Fruit fly (Drosophila melanogaster): ENCODE results near the gene Cp15.

The Cp15 gene

dm6 chr3L:8741051-8741468 lies 12.8 kb downstream of the Cp15 start (continued):
- TF ChIP-seq CG6813 (GFP tag; optimal IDR thresholded peaks at IDR 0.05) (peak; percentile 51), CG8478 (optimal IDR thresholded peaks at IDR 0.05) (no peak), Hr78 (GFP tag; optimal IDR thresholded peaks at IDR 0.05) (peak in 1 of 2 experiments; percentile 73), CG15696 (tag; optimal IDR thresholded peaks at IDR 0.05) (no peak), rib (GFP tag; IDR thresholded peaks at IDR 0.05) (peak; percentile 50; the same call in 1 of the 2 replicates), pan (optimal IDR thresholded peaks at IDR 0.05) (no peak), pan (GFP tag; optimal IDR thresholded peaks at IDR 0.05 in 1 of 2, IDR thresholded peaks at IDR 0.05 in 1 of 2) (no peak), danr (GFP tag; IDR thresholded peaks at IDR 0.05) (0 out of 2 replicates have a peak, but pooled peaks have one; percentile 8), Side (GFP tag; optimal IDR thresholded peaks at IDR 0.05) (peak; percentile 15), Med (GFP tag) (peak; percentile 80), yki (optimal IDR thresholded peaks at IDR 0.05) (no peak), sc (optimal IDR thresholded peaks at IDR 0.05) (no peak), sc (GFP tag; optimal IDR thresholded peaks at IDR 0.05) (no peak), hkb (optimal IDR thresholded peaks at IDR 0.05) (no peak), hkb (GFP tag; IDR thresholded peaks at IDR 0.05) (peak; percentile 37; the same call in 1 of the 2 replicates), CG12659 (GFP tag; optimal IDR thresholded peaks at IDR 0.05) (peak; percentile 21), CG18262 (tag; optimal IDR thresholded peaks at IDR 0.05) (no peak), ara (GFP tag; IDR thresholded peaks at IDR 0.05) (no peak), CG8924 (tag; optimal IDR thresholded peaks at IDR 0.05) (no peak), CG4617 (GFP tag; optimal IDR thresholded peaks at IDR 0.05; ENCODE audit: borderline replicate concordance) (no peak), Hmr (GFP tag; optimal IDR thresholded peaks at IDR 0.05) (peak; percentile 33), peb (GFP tag; IDR thresholded peaks at IDR 0.05) (no peak), CG3726 (GFP tag; IDR thresholded peaks at IDR 0.05) (no peak), crol (GFP tag; IDR thresholded peaks at IDR 0.05) (peak; percentile 51; the same call in 1 of the 2 replicates), en (GFP tag; optimal IDR thresholded peaks at IDR 0.05) (no peak), CG11723 (GFP tag; optimal IDR thresholded peaks at IDR 0.05) (peak; percentile 35), dpn (GFP tag; optimal IDR thresholded peaks at IDR 0.05) (no peak), eve (GFP tag; optimal IDR thresholded peaks at IDR 0.05) (no peak), E2f2 (GFP tag; IDR thresholded peaks at IDR 0.05) (no peak; the same call in 1 of the 2 replicates), jigr1 (GFP tag; IDR thresholded peaks at IDR 0.05) (no peak), fd64A (GFP tag; optimal IDR thresholded peaks at IDR 0.05) (peak; percentile 20), Chrac-16 (GFP tag; optimal IDR thresholded peaks at IDR 0.05) (no peak), Fer1 (GFP tag; optimal IDR thresholded peaks at IDR 0.05) (no peak), Dref (GFP tag; IDR thresholded peaks at IDR 0.05) (no peak), Eip74EF (GFP tag; optimal IDR thresholded peaks at IDR 0.05) (peak in 1 of 2 experiments; percentile 21), dmrt99B (tag; optimal IDR thresholded peaks at IDR 0.05) (no peak), stc (GFP tag; IDR thresholded peaks at IDR 0.05) (no peak), CG9876 (GFP tag; optimal IDR thresholded peaks at IDR 0.05) (no peak), CG12219 (GFP tag; optimal IDR thresholded peaks at IDR 0.05) (peak; percentile 10), CG15011 (GFP tag; optimal IDR thresholded peaks at IDR 0.05) (peak; percentile 17), CG9797 (GFP tag; optimal IDR thresholded peaks at IDR 0.05) (no peak), ci (GFP tag; IDR thresholded peaks at IDR 0.05) (peak; percentile 74; the same call in 2 of the 3 replicates), CG15601 (tag; optimal IDR thresholded peaks at IDR 0.05) (no peak), B-H1 (GFP tag; IDR thresholded peaks at IDR 0.05) (no peak), CG31365 (tag; optimal IDR thresholded peaks at IDR 0.05) (no peak), CG6854 (GFP tag; optimal IDR thresholded peaks at IDR 0.05) (peak; percentile 12), D (optimal IDR thresholded peaks at IDR 0.05) (no peak), D (GFP tag; optimal IDR thresholded peaks at IDR 0.05) (no peak), D19A (tag; optimal IDR thresholded peaks at IDR 0.05) (no peak), knrl (GFP tag; IDR thresholded peaks at IDR 0.05; ENCODE audit: partially characterized antibody) (no peak), zfh1 (GFP tag; IDR thresholded peaks at IDR 0.05) (no peak), sd (tag; optimal IDR thresholded peaks at IDR 0.05) (peak; percentile 98)

Measured in whole organism, embryonic.